Fruit fly (Drosophila melanogaster) whole organism: Measurements from ENCODE around the gene Clk.

Experiments used
- pan ChIP-seq: fragments of >200 bp; optimal IDR thresholded peaks from 2 replicates; lab custom pipeline; 2017
- psq ChIP-seq: fragments of >200 bp; optimal IDR thresholded peaks from 2 replicates; lab custom pipeline; 2017

DNA sequence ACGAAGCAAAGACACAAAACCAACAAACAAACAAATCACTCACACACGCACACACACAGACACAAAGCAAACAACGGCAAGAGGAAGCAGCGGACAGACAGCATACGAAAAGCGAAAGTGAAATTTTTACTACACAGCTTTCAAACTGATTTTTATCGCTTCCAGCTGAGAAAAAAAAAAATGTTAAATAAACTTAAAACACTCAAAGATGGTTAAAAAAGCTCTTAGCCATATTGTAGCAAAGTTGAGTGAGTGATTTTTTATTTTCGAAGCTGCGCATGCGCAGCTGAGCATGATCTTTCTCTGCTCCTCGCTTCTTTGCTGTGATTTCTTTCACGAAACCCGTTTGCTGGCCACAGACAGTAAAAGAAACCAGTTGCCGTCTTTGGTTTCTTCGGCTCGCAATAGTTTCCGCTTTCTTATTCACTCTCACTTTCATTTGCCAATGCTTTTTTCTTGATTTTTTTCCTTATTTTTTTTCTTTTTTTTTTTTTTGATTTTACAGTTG is 43.1 kb upstream of the Clk start:
- TF ChIP-seq pan (lab: Kevin White, UChicago) (no peak), psq (lab: Kevin White, UChicago) (no peak)
